Fruit fly (Drosophila melanogaster): Measurements from ENCODE around the gene Hsc70-3.

DNA sequence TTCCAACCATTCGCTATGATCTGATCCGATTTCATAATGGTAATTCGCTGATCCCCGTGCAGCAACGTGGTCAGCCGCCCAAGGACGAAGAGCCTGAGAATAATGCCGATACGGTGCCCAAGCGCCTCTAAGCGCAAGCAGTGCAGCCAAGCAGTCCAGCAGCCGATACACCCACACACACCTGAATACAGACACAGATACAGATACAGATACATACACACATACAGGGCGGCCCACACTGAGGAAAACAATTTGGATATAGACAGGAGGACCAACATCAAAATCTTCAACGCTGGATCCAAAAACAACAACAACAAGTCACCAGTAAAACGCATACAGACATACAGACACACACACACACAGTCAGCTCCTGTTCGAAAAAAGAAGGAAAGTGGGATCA lies 7.0 kb downstream of the Hsc70-3 start:
- TF ChIP-seq EcR (GFP tag; optimal IDR thresholded peaks at IDR 0.05) (no peak), Pif1B (GFP tag; optimal IDR thresholded peaks at IDR 0.05) (no peak), fd96Ca (GFP tag; IDR thresholded peaks at IDR 0.05) (no peak), CG8159 (tag; optimal IDR thresholded peaks at IDR 0.05) (no peak), CG34367 (tag; optimal IDR thresholded peaks at IDR 0.05) (no peak), CG14655 (GFP tag; optimal IDR thresholded peaks at IDR 0.05) (no peak), CG32121 (GFP tag; IDR thresholded peaks at IDR 0.05) (no peak), CG15710 (tag; optimal IDR thresholded peaks at IDR 0.05) (no peak), CG13204 (GFP tag; optimal IDR thresholded peaks at IDR 0.05) (no peak), CG9948 (tag; optimal IDR thresholded peaks at IDR 0.05) (no peak), CG12605 (GFP tag; IDR thresholded peaks at IDR 0.05) (no peak), Pif1A (GFP tag; optimal IDR thresholded peaks at IDR 0.05) (no peak), Ets98B (GFP tag; IDR thresholded peaks at IDR 0.05) (no peak)

Data from whole organism, pupa.